Fruit fly (Drosophila melanogaster): Measurements from ENCODE around the gene LanA.
A peak's percentile ranks its signal among the peaks of the same experiment; 100 is the strongest.

- TF ChIP-seq CG12299 (tag; optimal IDR thresholded peaks at IDR 0.05) (peak; percentile 79), dmrt99B (tag; optimal IDR thresholded peaks at IDR 0.05) (peak; percentile 96), disco-r (GFP tag; optimal IDR thresholded peaks at IDR 0.05) (no peak), Bgb (GFP tag; IDR thresholded peaks at IDR 0.05; ENCODE audit: partially characterized antibody) (peak; percentile 22; the same call in 1 of the 2 replicates), CG5180 (GFP tag; optimal IDR thresholded peaks at IDR 0.05) (peak; percentile 81), ind (GFP tag; optimal IDR thresholded peaks at IDR 0.05) (peak; percentile 85), gem (tag; optimal IDR thresholded peaks at IDR 0.05) (peak; percentile 94)
These were observed 38.8 kb upstream of the LanA start, which contains the start of gene Best2 for dm6 chr3L:6256408-6257188.
